Worm (Caenorhabditis elegans): ENCODE results near the gene flcn-1.

DNA sequence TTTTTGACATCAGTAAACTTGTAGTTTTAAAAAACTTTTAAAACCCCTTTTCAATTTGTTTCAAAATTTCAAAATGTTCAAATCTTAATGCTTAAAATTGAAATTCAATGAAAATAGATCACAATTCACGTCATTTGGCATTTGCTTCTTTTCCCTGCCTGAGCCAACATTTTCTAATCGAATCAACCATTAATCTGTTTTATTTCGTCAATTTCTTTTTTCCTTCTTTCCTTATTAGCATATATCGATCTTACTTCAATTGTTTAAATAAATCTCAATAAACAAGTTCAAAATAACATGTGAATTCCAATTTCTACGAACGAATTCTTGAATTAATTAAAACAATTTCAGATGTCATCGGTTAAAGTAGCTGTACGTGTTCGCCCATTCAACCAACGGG is 67.0 kb downstream of the flcn-1 start:
- TF ChIP-seq flt-1 (GFP tag; IDR thresholded peaks at IDR 0.05), result no peak
- no peak for TF ChIP-seq ztf-23 (GFP tag; IDR thresholded peaks at IDR 0.05)
- TF ChIP-seq ztf-29 (GFP tag; IDR thresholded peaks at IDR 0.05), result no peak
- TF ChIP-seq ref-1 (GFP tag; conservative IDR thresholded peaks at IDR 0.05), result no peak
- no peak for TF ChIP-seq cog-1 (tag; optimal IDR thresholded peaks at IDR 0.05)
- no peak for TF ChIP-seq med-1 (GFP tag; optimal IDR thresholded peaks at IDR 0.05; ENCODE audit: insufficient read depth)

Measured in whole organism, midembryonic.